Fruit fly (Drosophila melanogaster): Measurements from ENCODE around the gene CG42481.

dm6 chr3L:13250071-13250470, 48.8 kb downstream of the CG42481 start:
- TF ChIP-seq CG11504 (tag; optimal IDR thresholded peaks at IDR 0.05): no peak
- no peak for TF ChIP-seq Asciz (GFP tag; optimal IDR thresholded peaks at IDR 0.05)
- no peak for TF ChIP-seq br (optimal IDR thresholded peaks at IDR 0.05)
- no peak for TF ChIP-seq lbe (GFP tag; optimal IDR thresholded peaks at IDR 0.05)
- TF ChIP-seq Tbp (GFP tag; optimal IDR thresholded peaks at IDR 0.05): no peak
- TF ChIP-seq sd (tag; optimal IDR thresholded peaks at IDR 0.05): peak; percentile 31
- TF ChIP-seq ATbp (GFP tag; optimal IDR thresholded peaks at IDR 0.05): no peak
- no peak for TF ChIP-seq Rx (GFP tag; IDR thresholded peaks at IDR 0.05)
- TF ChIP-seq org-1 (GFP tag; optimal IDR thresholded peaks at IDR 0.05): no peak
- TF ChIP-seq CG14710 (tag; optimal IDR thresholded peaks at IDR 0.05): no peak
